Worm (Caenorhabditis elegans) whole organism, midembryonic: ENCODE measurements around the gene C17F4.3.
A peak's percentile ranks its signal among the peaks of the same experiment; 100 is the strongest.

Experiments
- T22C8.4 ChIP-seq: fragments of 200-800 bp; sonication (Bioruptor generic); IDR thresholded peaks from 2 replicates; pipeline ENCODE4 v1.3.6; 2022; ENCODE audit warnings: missing genetic modification characterization, missing compliant biosample characterization
- cog-1 ChIP-seq: sonication (generic microtip); optimal IDR thresholded peaks from 2 replicates; lab custom pipeline; 2016; ENCODE audit warnings: missing genetic modification characterization, missing compliant biosample characterization
- flt-1 ChIP-seq: fragments of 200-800 bp; sonication (Bioruptor generic); IDR thresholded peaks from 2 replicates; pipeline ENCODE4 v1.3.6; 2022; ENCODE audit warnings: missing genetic modification characterization, missing compliant biosample characterization
- klf-2 ChIP-seq: fragments of 200-800 bp; sonication (Bioruptor generic); conservative IDR thresholded peaks from 2 replicates; pipeline ENCODE4 v1.3.6; 2022; ENCODE audit warnings: missing genetic modification reagents, missing genetic modification characterization, missing compliant biosample characterization
- med-1 ChIP-seq: sonication (generic microtip); optimal IDR thresholded peaks from 2 replicates; lab custom pipeline; 2017; ENCODE audit warnings: missing genetic modification characterization, mild to moderate bottlenecking, missing compliant biosample characterization, antibody characterized with exemption, missing genetic modification reagents; ENCODE audit not compliant: insufficient read depth
- ref-1 ChIP-seq: fragments of 200-800 bp; sonication (Bioruptor generic); conservative IDR thresholded peaks from 2 replicates; pipeline ENCODE4 v1.3.6; 2022; ENCODE audit warnings: missing genetic modification reagents, missing genetic modification characterization, missing compliant biosample characterization
- tab-1 ChIP-seq: fragments of 200-800 bp; sonication (Bioruptor generic); IDR thresholded peaks from 2 replicates; pipeline ENCODE4 v1.3.6; 2022; ENCODE audit warnings: missing genetic modification characterization, missing compliant biosample characterization
- ztf-23 ChIP-seq: fragments of 200-800 bp; sonication (Bioruptor generic); IDR thresholded peaks from 2 replicates; pipeline ENCODE4 v1.3.6; 2022; ENCODE audit warnings: missing genetic modification reagents, missing genetic modification characterization, missing compliant biosample characterization
- ztf-29 ChIP-seq: fragments of 200-800 bp; sonication (Bioruptor generic); IDR thresholded peaks from 2 replicates; pipeline ENCODE4 v1.3.6; 2022; ENCODE audit warnings: missing genetic modification reagents, missing genetic modification characterization, missing compliant biosample characterization

The C17F4.3 gene

DNA sequence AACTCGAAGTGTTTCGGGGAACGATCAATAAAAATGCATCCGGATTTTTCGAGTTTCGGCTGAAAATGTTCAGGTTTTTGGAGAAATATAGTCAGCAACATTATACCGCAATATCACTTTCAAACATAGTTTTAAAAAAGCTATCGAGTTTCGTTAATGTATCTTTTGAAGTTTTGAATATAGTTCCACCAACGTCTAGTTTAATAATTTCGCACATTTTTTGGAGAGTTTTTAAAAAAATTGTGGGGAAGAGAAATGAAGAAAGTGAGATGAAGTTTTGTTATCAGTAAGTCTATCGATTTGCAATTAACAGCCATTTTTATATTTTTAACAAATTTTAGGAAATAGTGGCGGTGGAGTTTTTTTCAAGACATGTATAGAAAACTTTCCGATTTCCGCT is 14.5 kb upstream of the C17F4.3 start, which contains the start of gene ZC239.17:
TSS of gene ZC239.17 (minus strand) at position 101 of the 400 bp plus-strand sequence.
- TF ChIP-seq ztf-29 (GFP tag; lab: Robert Waterston, UW) (no peak), ztf-23 (GFP tag; lab: Robert Waterston, UW) (no peak), ref-1 (GFP tag; lab: Robert Waterston, UW) (no peak), med-1 (no peak), cog-1 (tag; lab: Kevin White, UChicago) (no peak), flt-1 (GFP tag; lab: Robert Waterston, UW) (no peak), T22C8.4 (GFP tag; lab: Robert Waterston, UW) (no peak), tab-1 (GFP tag; lab: Robert Waterston, UW) (no peak)

DNA sequence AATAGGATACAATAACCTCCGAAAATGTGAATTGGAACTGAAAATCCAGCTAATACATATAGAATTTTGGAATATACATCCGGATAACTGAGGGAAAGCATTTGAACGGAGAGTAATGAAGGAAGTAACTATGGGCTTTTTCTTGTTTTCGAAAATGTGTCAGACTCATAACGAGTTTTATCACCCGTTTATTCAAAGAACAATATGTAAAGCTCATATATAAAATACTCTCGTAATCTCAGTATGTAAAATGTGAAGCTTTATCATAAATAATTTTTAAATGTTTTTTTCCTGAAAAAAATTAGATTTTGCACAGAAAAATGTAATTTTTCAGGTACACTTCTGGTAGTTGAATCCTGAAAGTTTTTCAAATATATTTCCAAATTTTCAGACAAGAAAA is 9.9 kb upstream of the C17F4.3 start, which contains the start of gene srh-297:
TSS of gene srh-297 (minus strand) at position 101 of the 400 bp plus-strand sequence.
- no peak for TF ChIP-seq ref-1 (GFP tag; lab: Robert Waterston, UW)

DNA sequence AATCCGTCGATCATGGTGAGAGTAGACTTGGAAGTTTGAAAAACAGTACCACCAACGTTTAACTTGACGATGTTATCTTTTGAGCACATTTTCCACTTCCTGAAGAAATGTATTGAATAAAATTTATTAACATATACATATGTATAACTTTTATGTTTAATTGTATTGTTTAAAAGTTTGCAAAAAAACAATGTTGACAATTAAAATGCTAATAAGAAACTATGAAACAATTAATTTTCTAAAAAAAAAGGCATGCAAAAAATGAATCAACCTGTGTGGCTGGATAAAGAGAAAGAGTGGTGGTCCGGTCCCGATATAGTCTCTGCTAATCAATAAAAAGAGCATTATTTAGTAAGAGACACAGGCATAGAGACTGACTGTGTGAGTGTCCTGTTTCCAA is 5.6 kb upstream of the C17F4.3 start, which contains the start of gene C17F4.8:
TSS of gene C17F4.8 (minus strand) at position 101 of the 400 bp plus-strand sequence.
- TF ChIP-seq ztf-29 (GFP tag; lab: Robert Waterston, UW): no peak

DNA sequence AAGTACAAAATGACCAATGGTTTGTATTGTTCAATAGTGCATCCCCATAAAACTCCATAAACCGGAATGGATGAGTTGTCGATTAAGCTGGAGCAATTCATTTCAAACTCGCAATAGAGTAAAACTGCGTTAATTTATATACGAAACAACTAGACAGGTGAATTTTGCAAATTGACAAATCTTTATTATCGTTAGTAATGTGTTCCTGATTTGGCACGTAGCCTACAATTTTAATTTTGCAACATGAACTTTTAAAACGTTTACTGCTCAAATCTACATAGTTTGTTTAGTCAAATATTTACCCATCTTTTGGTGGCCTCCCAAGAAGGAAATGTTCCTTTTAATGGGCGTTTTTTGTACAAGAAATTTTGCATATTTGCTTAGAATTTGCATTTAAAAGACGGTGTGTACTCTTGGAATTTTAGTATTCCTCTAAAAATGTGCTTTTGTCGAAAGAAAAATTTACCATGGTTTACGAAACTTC is 3.2 kb upstream of the C17F4.3 start, which contains the start of the genes srz-67 and C17F4.11:
TSS of gene srz-67 (minus strand) at position 101 of the 484 bp plus-strand sequence.
TSS of gene C17F4.11 (plus strand) at position 434 of the 484 bp plus-strand sequence.
- TF ChIP-seq ref-1 (GFP tag; lab: Robert Waterston, UW) (no peak), tab-1 (GFP tag; lab: Robert Waterston, UW) (no peak), med-1 (no peak), klf-2 (GFP tag; lab: Robert Waterston, UW) (no peak), cog-1 (tag; lab: Kevin White, UChicago) (no peak), T22C8.4 (GFP tag; lab: Robert Waterston, UW) (no peak), flt-1 (GFP tag; lab: Robert Waterston, UW) (no peak), ztf-23 (GFP tag; lab: Robert Waterston, UW) (no peak)

DNA sequence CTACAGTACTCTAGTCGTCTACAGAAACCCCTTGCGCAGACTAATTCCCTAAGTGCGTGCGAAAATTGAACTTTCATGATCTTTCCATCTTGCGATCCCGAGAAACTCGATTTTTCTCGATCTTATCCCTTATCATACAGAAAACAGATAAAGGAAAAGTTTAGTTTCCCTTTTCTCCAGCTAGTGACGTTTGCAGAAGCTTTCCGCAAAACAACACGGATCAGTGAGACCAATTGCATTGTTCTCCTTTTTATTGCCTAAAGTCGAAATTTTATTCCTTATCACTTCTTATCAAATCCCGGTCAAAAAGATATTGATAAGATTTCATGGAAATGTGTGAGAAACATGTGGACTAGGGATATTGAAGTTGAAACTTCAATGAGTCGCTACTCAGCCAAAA is 1.5 kb downstream of the C17F4.3 start:
- no peak for TF ChIP-seq tab-1 (GFP tag; lab: Robert Waterston, UW)
- TF ChIP-seq klf-2 (GFP tag; lab: Robert Waterston, UW): no peak
- TF ChIP-seq ref-1 (GFP tag; lab: Robert Waterston, UW): no peak
- TF ChIP-seq ztf-23 (GFP tag; lab: Robert Waterston, UW): no peak
- TF ChIP-seq ztf-29 (GFP tag; lab: Robert Waterston, UW): no peak
- TF ChIP-seq flt-1 (GFP tag; lab: Robert Waterston, UW): no peak
- no peak for TF ChIP-seq T22C8.4 (GFP tag; lab: Robert Waterston, UW)
- TF ChIP-seq med-1: no peak

DNA sequence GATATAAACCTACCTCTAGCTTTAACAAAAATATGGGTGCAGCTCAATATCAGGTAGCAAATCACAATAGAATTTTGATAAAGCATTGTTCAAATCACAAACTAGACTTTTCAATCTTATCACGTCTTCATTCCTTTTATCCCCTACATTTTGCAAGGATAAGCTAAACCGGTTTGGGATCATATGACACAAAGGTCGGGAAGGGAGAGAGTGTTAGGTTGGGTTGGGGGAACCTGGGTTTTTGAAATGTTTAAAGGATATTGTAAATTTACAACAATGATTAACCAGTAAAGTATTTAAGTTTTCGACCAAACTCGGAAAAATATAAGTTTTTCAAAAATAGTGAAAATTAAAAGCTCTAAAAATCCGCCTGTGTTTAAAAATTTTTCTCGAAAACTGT is 3.8 kb downstream of the C17F4.3 start, which contains the start of gene C17F4.12:
TSS of gene C17F4.12 (minus strand) at position 101 of the 400 bp plus-strand sequence.
- TF ChIP-seq tab-1 (GFP tag; lab: Robert Waterston, UW) (no peak), flt-1 (GFP tag; lab: Robert Waterston, UW) (no peak), ztf-23 (GFP tag; lab: Robert Waterston, UW) (no peak)

DNA sequence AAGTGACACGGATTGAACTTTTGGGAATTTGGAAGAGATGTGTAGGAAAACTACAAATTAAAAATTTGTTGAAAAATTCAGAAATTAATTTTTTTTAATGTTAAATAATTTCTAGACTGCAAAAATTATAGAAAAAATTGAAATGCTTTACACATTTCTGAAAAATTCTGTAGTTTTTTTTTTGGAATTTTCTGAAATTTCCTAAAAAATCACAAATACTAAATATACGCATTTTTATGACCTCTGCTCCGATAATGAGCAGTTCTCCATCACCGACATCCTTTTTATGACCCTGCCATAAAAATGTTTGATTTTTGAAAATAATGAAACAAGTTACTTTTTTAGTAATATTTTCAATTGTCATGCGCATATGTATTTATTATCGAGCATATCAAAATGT is 4.5 kb downstream of the C17F4.3 start:
- TF ChIP-seq med-1 (no peak), T22C8.4 (GFP tag; lab: Robert Waterston, UW) (no peak), flt-1 (GFP tag; lab: Robert Waterston, UW) (no peak), ref-1 (GFP tag; lab: Robert Waterston, UW) (no peak), klf-2 (GFP tag; lab: Robert Waterston, UW) (no peak), ztf-23 (GFP tag; lab: Robert Waterston, UW) (no peak), cog-1 (tag; lab: Kevin White, UChicago) (no peak), ztf-29 (GFP tag; lab: Robert Waterston, UW) (no peak), tab-1 (GFP tag; lab: Robert Waterston, UW) (no peak)

DNA sequence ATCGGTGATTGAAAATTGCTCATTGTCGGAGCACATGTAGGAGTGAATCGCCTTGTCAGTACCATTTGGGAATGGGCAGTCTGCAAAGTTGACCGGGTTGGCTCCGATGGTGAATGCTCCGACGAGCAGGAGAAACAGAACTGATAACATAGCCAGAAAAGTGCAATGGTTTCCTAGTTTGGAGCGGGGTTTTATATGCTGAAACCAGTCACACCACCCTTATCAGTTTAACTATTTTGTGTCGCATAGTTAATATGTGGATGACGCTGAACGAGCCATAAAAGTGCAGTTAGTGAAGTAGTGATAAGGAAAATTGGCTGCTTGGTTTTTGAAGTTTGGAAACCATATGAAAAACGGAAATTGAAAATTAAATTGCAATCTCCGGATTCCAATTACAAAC is 5.5 kb downstream of the C17F4.3 start, which contains the start of gene C17F4.7:
TSS of gene C17F4.7 (minus strand) at position 180 of the 400 bp plus-strand sequence.
- TF ChIP-seq flt-1 (GFP tag; lab: Robert Waterston, UW): no peak
- TF ChIP-seq tab-1 (GFP tag; lab: Robert Waterston, UW): no peak
- no peak for TF ChIP-seq ztf-23 (GFP tag; lab: Robert Waterston, UW)
- no peak for TF ChIP-seq klf-2 (GFP tag; lab: Robert Waterston, UW)
- no peak for TF ChIP-seq cog-1 (tag; lab: Kevin White, UChicago)
- TF ChIP-seq ztf-29 (GFP tag; lab: Robert Waterston, UW): no peak
- no peak for TF ChIP-seq T22C8.4 (GFP tag; lab: Robert Waterston, UW)
- TF ChIP-seq ref-1 (GFP tag; lab: Robert Waterston, UW): no peak
- no peak for TF ChIP-seq med-1

DNA sequence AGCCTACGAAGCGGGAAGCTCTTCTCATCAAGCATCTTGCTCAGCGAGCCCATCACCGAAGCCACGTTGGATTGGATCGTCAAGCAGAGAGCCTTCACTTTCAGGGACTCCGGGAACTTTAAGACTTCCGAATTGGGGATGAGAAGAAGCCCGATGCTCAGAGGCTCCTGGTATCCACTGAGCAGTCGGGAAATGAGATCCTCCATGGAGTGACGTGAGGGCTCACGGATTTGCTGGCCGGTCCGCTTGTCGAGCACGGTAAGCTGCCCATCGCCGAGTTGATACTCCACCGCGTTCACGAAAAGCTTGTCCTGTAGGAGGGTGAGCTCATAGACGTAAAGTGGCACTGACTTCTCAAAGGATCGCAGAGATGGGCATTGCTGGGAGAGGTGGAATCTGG is 7.2 kb downstream of the C17F4.3 start:
- TF ChIP-seq cog-1 (tag; lab: Kevin White, UChicago) (no peak), klf-2 (GFP tag; lab: Robert Waterston, UW) (no peak), ztf-29 (GFP tag; lab: Robert Waterston, UW) (no peak), ztf-23 (GFP tag; lab: Robert Waterston, UW) (no peak), med-1 (no peak), flt-1 (GFP tag; lab: Robert Waterston, UW) (no peak), T22C8.4 (GFP tag; lab: Robert Waterston, UW) (no peak)

DNA sequence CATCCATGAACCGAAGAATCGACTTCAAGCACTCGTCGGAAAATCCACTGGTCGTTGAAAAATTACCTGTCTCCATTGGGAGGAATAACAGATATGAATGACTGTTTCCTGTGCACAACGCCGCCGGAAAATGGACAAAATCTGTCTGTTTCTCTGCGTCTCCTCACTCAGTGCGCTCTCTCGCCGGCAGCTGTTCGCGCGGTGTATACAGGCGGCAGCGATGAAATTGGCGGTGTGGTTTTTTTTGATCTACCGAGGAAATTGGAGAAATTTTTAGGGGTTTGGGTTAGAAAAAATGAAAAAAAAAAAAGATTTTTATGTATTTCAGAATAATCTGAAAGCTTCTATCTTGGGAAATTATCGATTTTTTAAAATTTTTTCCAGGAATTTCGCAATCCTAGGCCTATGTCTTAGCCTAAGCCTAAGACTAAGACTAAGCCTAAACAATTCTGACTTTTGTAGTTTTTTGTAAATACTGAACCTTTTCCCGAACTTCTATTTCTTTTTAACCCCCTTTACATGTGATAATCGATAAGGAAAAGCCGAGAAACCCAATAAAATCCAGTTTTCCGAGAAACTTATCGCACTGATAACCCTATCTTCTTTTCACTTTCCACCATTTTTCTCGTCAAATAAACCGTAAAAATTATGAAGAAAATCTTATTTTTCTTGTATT is 7.9 kb downstream of the C17F4.3 start, which contains the start of the genes fbxc-50 and C17F4.2:
TSS of gene fbxc-50 (minus strand) at position 81 of the 676 bp plus-strand sequence.
TSS of gene C17F4.2 (plus strand) at position 626 of the 676 bp plus-strand sequence.
- TF ChIP-seq T22C8.4 (GFP tag; lab: Robert Waterston, UW) (0 out of 2 replicates have a peak, but pooled peaks have one; percentile 36), ztf-29 (GFP tag; lab: Robert Waterston, UW) (no peak)
